Fruit fly (Drosophila melanogaster): ENCODE results near the gene mRpL36.

The mRpL36 gene

DNA sequence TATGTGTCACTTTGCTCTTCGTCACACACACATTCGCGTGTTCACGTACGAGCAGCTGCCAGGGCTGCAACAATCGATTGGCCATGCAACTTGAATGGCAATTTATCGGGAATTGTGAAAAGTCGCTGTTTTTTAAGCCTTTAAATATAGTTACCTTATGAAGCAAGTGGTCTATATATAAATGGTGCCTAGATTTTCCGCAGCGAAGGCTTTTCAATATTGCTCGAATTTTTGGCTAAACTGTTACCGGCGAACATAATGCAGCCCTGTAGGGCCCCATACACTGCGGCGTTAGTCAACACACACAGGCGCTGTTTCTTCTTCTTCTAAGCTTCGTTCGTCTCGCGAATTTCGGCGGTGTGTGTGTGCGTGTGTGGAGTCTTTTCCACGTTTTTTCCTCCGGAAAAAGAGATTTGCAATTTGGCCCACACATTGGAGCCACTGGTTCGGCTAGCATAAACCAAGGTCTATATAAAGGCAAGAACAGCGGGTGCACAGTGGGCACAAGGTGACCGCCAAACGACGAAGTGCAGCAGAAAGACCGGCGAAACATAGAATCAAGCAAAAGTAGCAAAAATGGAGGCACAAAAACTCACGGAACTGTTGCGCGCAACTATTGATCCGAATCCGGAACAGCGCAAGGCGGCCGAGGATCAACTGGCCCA is 8.9 kb downstream of the mRpL36 start, which contains the start of the genes Arp3 and msk (continued):
- TF ChIP-seq CG17612 (GFP tag; IDR thresholded peaks at IDR 0.05) (no peak), fru (optimal IDR thresholded peaks at IDR 0.05) (no peak), CG1529 (GFP tag; optimal IDR thresholded peaks at IDR 0.05) (no peak), CG12391 (tag; optimal IDR thresholded peaks at IDR 0.05) (peak; percentile 80), CG31365 (tag; optimal IDR thresholded peaks at IDR 0.05) (peak; percentile 16), CG17361 (GFP tag; IDR thresholded peaks at IDR 0.05) (peak; percentile 74), Hand (GFP tag; optimal IDR thresholded peaks at IDR 0.05) (peak; percentile 52), Taf1 (GFP tag; IDR thresholded peaks at IDR 0.05) (no peak), H2.0 (GFP tag; IDR thresholded peaks at IDR 0.05) (peak; percentile 69), ac (GFP tag; optimal IDR thresholded peaks at IDR 0.05) (peak; percentile 13), CG18476 (GFP tag; optimal IDR thresholded peaks at IDR 0.05) (peak; percentile 72), scrt (GFP tag; optimal IDR thresholded peaks at IDR 0.05) (peak; percentile 58), ab (GFP tag; optimal IDR thresholded peaks at IDR 0.05) (peak; percentile 61), Adf1 (GFP tag; IDR thresholded peaks at IDR 0.05) (peak; percentile 48), lmd (GFP tag; IDR thresholded peaks at IDR 0.05) (peak; percentile 71), CG15479 (GFP tag; optimal IDR thresholded peaks at IDR 0.05) (no peak), fu2 (GFP tag; optimal IDR thresholded peaks at IDR 0.05) (peak; percentile 92), wdn (GFP tag; IDR thresholded peaks at IDR 0.05) (peak; percentile 72), CG10979 (tag; optimal IDR thresholded peaks at IDR 0.05) (peak; percentile 68), YL-1 (GFP tag; optimal IDR thresholded peaks at IDR 0.05) (peak; percentile 95), eve (GFP tag; optimal IDR thresholded peaks at IDR 0.05) (peak in 1 of 2 experiments; percentile 68), CG32767 (GFP tag; IDR thresholded peaks at IDR 0.05) (no peak; the same call in 1 of the 2 replicates), Sry-δ (GFP tag; optimal IDR thresholded peaks at IDR 0.05) (peak; percentile 81), Deaf1 (tag; optimal IDR thresholded peaks at IDR 0.05) (peak; percentile 83), NK7.1 (GFP tag; optimal IDR thresholded peaks at IDR 0.05) (peak; percentile 69), otp (GFP tag; IDR thresholded peaks at IDR 0.05) (0 out of 3 replicates have a peak, but pooled peaks have one; percentile 19), cad (GFP tag; optimal IDR thresholded peaks at IDR 0.05) (no peak), CG7963 (GFP tag; IDR thresholded peaks at IDR 0.05; ENCODE audit: partially characterized antibody) (no peak), cwo (GFP tag; optimal IDR thresholded peaks at IDR 0.05) (peak; percentile 61), CG7556 (GFP tag; optimal IDR thresholded peaks at IDR 0.05) (peak; percentile 55), Chrac-16 (GFP tag; optimal IDR thresholded peaks at IDR 0.05) (peak; percentile 84), peb (GFP tag; IDR thresholded peaks at IDR 0.05) (no peak), Hmx (GFP tag; optimal IDR thresholded peaks at IDR 0.05) (no peak), zen (tag; optimal IDR thresholded peaks at IDR 0.05) (peak; percentile 56), ro (GFP tag; IDR thresholded peaks at IDR 0.05) (peak; percentile 28; the same call in 1 of the 2 replicates), CG10147 (GFP tag; optimal IDR thresholded peaks at IDR 0.05) (peak; percentile 81), zfh2 (GFP tag; optimal IDR thresholded peaks at IDR 0.05) (peak; percentile 94), dmrt11E (tag; optimal IDR thresholded peaks at IDR 0.05) (peak; percentile 63), CG6791 (GFP tag; IDR thresholded peaks at IDR 0.05; ENCODE audit: partially characterized antibody) (peak; percentile 55; the same call in 1 of the 3 replicates), CG16779 (GFP tag; IDR thresholded peaks at IDR 0.05) (no peak), Rfx (GFP tag; IDR thresholded peaks at IDR 0.05) (peak; percentile 86), NC2α (GFP tag; optimal IDR thresholded peaks at IDR 0.05) (peak; percentile 59), Eip74EF (GFP tag; optimal IDR thresholded peaks at IDR 0.05) (peak in 1 of 2 experiments; percentile 15), CG3838 (GFP tag; optimal IDR thresholded peaks at IDR 0.05) (peak; percentile 46), kah (GFP tag; optimal IDR thresholded peaks at IDR 0.05) (peak; percentile 36), CoRest (tag; optimal IDR thresholded peaks at IDR 0.05) (peak; percentile 80), CG8478 (optimal IDR thresholded peaks at IDR 0.05) (peak; percentile 60), CG30020 (tag; optimal IDR thresholded peaks at IDR 0.05) (peak; percentile 67), PHDP (tag; optimal IDR thresholded peaks at IDR 0.05) (peak; percentile 70), CG17359 (tag; optimal IDR thresholded peaks at IDR 0.05) (peak; percentile 71)

Data from whole organism, embryonic.